Worm (Caenorhabditis elegans): ENCODE measurements around the gene F36H5.9.

Gene F36H5.9

ce11 chrII:1763072-1763471 is 10.2 kb upstream of the F36H5.9 start, which contains the start of gene math-28:
Gene math-28 (plus strand): TSS chrII:1763372.
- no peak for TF ChIP-seq unc-30 (tag; optimal IDR thresholded peaks at IDR 0.05)
- no peak for TF ChIP-seq aha-1 (tag; optimal IDR thresholded peaks at IDR 0.05)
- no peak for TF ChIP-seq snu-23 (GFP tag; optimal IDR thresholded peaks at IDR 0.05)

- no peak for TF ChIP-seq ceh-63 (GFP tag; optimal IDR thresholded peaks at IDR 0.05)
- TF ChIP-seq nhr-90 (tag; optimal IDR thresholded peaks at IDR 0.05; ENCODE audit: poor library complexity): no peak
- TF ChIP-seq fkh-4 (tag; optimal IDR thresholded peaks at IDR 0.05; ENCODE audit: borderline replicate concordance): no peak
- TF ChIP-seq ets-5 (GFP tag; IDR thresholded peaks at IDR 0.05): no peak
- TF ChIP-seq lin-39 (tag; optimal IDR thresholded peaks at IDR 0.05): no peak
- no peak for TF ChIP-seq elt-3 (tag; optimal IDR thresholded peaks at IDR 0.05)
- TF ChIP-seq unc-98 (GFP tag; IDR thresholded peaks at IDR 0.05): no peak
- no peak for TF ChIP-seq lin-35 (GFP tag; optimal IDR thresholded peaks at IDR 0.05)
Measured at ce11 chrII:1761564-1761963, 8.7 kb upstream of the F36H5.9 start, which contains the start of gene F36H5.4. Gene F36H5.4 (plus strand): TSS chrII:1761864.

- TF ChIP-seq nhr-20 (tag; optimal IDR thresholded peaks at IDR 0.05): no peak
- TF ChIP-seq fkh-4 (tag; optimal IDR thresholded peaks at IDR 0.05; ENCODE audit: borderline replicate concordance): no peak
- no peak for TF ChIP-seq ceh-8 (GFP tag; optimal IDR thresholded peaks at IDR 0.05)
- TF ChIP-seq mdl-1 (tag; optimal IDR thresholded peaks at IDR 0.05): no peak
- TF ChIP-seq nhr-84 (tag; optimal IDR thresholded peaks at IDR 0.05): no peak
- no peak for TF ChIP-seq lin-35 (GFP tag; optimal IDR thresholded peaks at IDR 0.05)
- no peak for TF ChIP-seq ztf-11 (tag; optimal IDR thresholded peaks at IDR 0.05)
- no peak for TF ChIP-seq unc-62 (GFP tag; optimal IDR thresholded peaks at IDR 0.05)
- no peak for TF ChIP-seq zip-4 (GFP tag; optimal IDR thresholded peaks at IDR 0.05)
- no peak for TF ChIP-seq snpc-4 (tag; optimal IDR thresholded peaks at IDR 0.05)
- TF ChIP-seq fkh-10 (GFP tag; optimal IDR thresholded peaks at IDR 0.05): no peak
- TF ChIP-seq lin-13 (GFP tag; optimal IDR thresholded peaks at IDR 0.05): no peak
- no peak for TF ChIP-seq hlh-17 (GFP tag; optimal IDR thresholded peaks at IDR 0.05; ENCODE audit: borderline replicate concordance)
- no peak for TF ChIP-seq jun-1 (tag; optimal IDR thresholded peaks at IDR 0.05)
Measured at ce11 chrII:1759602-1760001, 6.7 kb upstream of the F36H5.9 start, which contains the start of gene F36H5.18. Gene F36H5.18 (plus strand): TSS chrII:1759902.

ce11 chrII:1757033-1757432 is 4.1 kb upstream of the F36H5.9 start, which contains the start of gene F36H5.10:
Gene F36H5.10 (plus strand): TSS chrII:1757333.
- TF ChIP-seq nhr-12 (tag; optimal IDR thresholded peaks at IDR 0.05): no peak
- TF ChIP-seq swsn-7 (tag; optimal IDR thresholded peaks at IDR 0.05): no peak
- no peak for TF ChIP-seq sox-4 (tag; optimal IDR thresholded peaks at IDR 0.05)
- TF ChIP-seq jun-1 (tag; optimal IDR thresholded peaks at IDR 0.05): no peak
- no peak for TF ChIP-seq elt-2 (tag; optimal IDR thresholded peaks at IDR 0.05)
- no peak for TF ChIP-seq Y116A8C.19 (tag; optimal IDR thresholded peaks at IDR 0.05; ENCODE audit: borderline replicate concordance)
- TF ChIP-seq lin-13 (GFP tag; optimal IDR thresholded peaks at IDR 0.05): no peak
- TF ChIP-seq skn-1 (tag; optimal IDR thresholded peaks at IDR 0.05): no peak
- no peak for TF ChIP-seq zip-4 (GFP tag; optimal IDR thresholded peaks at IDR 0.05)
- no peak for TF ChIP-seq lin-14 (GFP tag; optimal IDR thresholded peaks at IDR 0.05)
- no peak for TF ChIP-seq pax-3 (tag; optimal IDR thresholded peaks at IDR 0.05)
- TF ChIP-seq nhr-19 (GFP tag; conservative IDR thresholded peaks at IDR 0.05): no peak

ce11 chrII:1756582-1756981 is 3.7 kb upstream of the F36H5.9 start, which contains the start of gene fbxb-53:
Gene fbxb-53 (plus strand): TSS chrII:1756882.
- no peak for TF ChIP-seq dpl-1 (GFP tag; optimal IDR thresholded peaks at IDR 0.05)
- TF ChIP-seq skn-1 (tag; optimal IDR thresholded peaks at IDR 0.05): no peak
- no peak for TF ChIP-seq elt-3 (tag; optimal IDR thresholded peaks at IDR 0.05)
- TF ChIP-seq hpl-2 (GFP tag; optimal IDR thresholded peaks at IDR 0.05): no peak
- no peak for TF ChIP-seq hlh-4 (tag; optimal IDR thresholded peaks at IDR 0.05)
- TF ChIP-seq lsy-2 (tag; optimal IDR thresholded peaks at IDR 0.05): no peak
- TF ChIP-seq efl-1 (optimal IDR thresholded peaks at IDR 0.05): no peak
- TF ChIP-seq efl-1 (GFP tag; optimal IDR thresholded peaks at IDR 0.05 in 1 of 2): no peak
- TF ChIP-seq nhr-20 (tag; optimal IDR thresholded peaks at IDR 0.05): no peak

All from whole organism, L1 larva.